Worm (Caenorhabditis elegans) whole organism, dauer: ENCODE data around the gene T19E7.6.

Experiments used
- unc-62 ChIP-seq: sonication (generic microtip); optimal IDR thresholded peaks from 2 replicates; lab custom pipeline; 2017; ENCODE audit warnings: missing biosample characterization, missing genetic modification reagents, missing genetic modification characterization

The T19E7.6 gene

ce11 chrIV:5669459-5669858 is at the start of gene T19E7.6:
TSS of gene T19E7.6 (minus strand) at chrIV:5669503.
- no peak for TF ChIP-seq unc-62

- TF ChIP-seq unc-62 = no peak
These were observed 46.2 kb upstream of the T19E7.6 start for ce11 chrIV:5715341-5716112.

ce11 chrIV:5708796-5709195 is 39.5 kb upstream of the T19E7.6 start, which contains the start of gene C55C3.1:
TSS of gene C55C3.1 (plus strand) at chrIV:5709096.
- no peak for TF ChIP-seq unc-62

DNA sequence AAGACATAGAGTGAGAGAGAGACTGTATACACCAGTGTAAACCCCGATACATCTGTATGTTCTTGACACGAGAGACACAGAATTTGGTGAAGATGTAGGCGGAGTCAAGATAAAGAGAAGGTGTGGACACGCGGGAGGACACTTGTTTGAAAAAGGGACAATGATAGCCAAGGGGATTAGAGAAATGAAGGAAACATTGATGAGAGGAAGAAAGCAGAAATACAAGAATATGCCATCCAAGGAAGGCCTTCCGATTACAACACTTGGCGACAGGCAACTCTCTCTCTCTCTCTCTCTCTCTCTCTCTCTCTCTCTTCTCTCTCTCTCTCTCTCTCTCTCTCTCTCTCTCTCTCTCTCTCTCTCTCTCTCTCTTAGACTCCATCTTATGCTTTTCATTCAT is 37.3 kb upstream of the T19E7.6 start:
- TF ChIP-seq unc-62 = no peak

- TF ChIP-seq unc-62 = no peak
These were observed 34.6 kb upstream of the T19E7.6 start for ce11 chrIV:5703917-5704316.

ce11 chrIV:5703443-5703842 is 34.1 kb upstream of the T19E7.6 start, which contains the start of the genes C55C3.73 and perm-5:
TSS of gene C55C3.73 (minus strand) at chrIV:5703451.
TSS of gene perm-5 (minus strand) at chrIV:5703468.
- no peak for TF ChIP-seq unc-62

DNA sequence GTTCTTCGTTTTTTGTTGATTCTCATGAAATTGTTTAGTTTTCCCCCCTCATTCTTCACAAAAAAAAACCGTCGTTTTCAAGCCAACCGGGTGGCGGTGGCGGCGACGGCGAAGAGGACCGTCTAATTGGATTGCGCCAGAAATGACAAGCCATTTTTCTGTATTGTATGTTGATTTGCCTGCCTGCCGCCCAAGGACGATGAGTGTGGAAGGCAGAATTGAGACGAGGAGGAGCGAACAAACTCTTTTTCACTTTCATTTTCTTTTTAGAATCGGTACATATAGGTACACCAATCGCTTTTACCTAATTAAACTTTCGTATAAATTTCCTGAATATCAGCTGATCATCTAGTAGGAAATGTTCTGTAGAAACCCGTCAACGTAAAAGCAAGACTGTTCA is 32.3 kb upstream of the T19E7.6 start:
- no peak for TF ChIP-seq unc-62

- no peak for TF ChIP-seq unc-62
These were observed 31.1 kb upstream of the T19E7.6 start for ce11 chrIV:5700372-5700771.

DNA sequence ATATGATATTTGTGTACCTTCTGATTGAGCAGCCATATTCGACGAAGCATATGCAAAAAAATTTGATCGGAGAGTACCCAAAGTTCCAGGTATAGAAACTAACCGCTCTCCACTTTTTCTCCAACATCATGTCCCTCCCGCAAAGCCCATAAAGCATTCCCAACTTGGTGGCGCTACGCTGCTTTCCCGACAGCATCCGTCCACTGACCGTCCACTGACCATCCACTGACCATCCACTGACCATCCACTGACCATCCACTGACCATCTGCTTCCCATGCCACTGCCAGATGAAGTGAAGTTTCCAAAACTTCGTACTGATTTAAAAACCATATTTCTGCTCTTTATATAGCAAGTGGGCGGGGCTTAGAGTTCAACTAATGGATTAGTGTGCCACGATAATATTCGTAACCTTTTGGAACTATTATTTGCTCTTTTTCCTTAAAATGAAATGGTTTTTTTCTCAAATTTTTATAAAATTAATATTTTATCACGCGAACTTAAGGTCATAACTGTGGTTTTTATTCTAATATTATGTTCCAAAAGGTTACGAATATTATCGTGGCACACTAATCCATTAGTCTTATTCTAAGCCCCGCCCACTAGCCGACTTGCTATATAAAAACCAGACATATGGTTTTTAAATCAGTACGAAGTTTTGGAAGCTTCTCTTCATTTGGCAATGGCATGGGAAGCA is 21.2 kb upstream of the T19E7.6 start, which contains the start of gene C55C3.8:
Gene C55C3.8, plus strand, starts transcription at position 645 of the 695 bp plus-strand sequence.
- TF ChIP-seq unc-62 = no peak

DNA sequence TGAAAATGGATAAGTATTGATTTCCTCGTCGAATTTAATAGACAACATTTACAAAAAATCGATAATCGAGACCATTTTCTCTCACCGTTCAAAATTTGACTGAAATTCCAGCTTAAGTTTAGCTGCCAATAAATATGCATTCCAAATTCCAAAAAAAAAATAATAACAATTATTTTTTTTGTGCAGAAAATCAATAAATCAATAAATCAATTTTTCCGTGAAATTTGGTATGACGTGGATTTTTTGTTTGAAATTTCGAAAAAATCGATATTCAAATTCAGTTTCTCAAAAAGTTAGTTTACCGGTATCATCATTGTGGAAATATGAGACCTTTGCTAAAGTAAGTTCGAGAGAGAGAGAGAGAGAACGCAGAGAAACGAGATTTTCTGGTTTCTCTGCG is 15.7 kb upstream of the T19E7.6 start, which contains the start of gene C55C3.3:
Gene C55C3.3, plus strand, starts transcription at position 274 of the 400 bp plus-strand sequence.
- no peak for TF ChIP-seq unc-62

DNA sequence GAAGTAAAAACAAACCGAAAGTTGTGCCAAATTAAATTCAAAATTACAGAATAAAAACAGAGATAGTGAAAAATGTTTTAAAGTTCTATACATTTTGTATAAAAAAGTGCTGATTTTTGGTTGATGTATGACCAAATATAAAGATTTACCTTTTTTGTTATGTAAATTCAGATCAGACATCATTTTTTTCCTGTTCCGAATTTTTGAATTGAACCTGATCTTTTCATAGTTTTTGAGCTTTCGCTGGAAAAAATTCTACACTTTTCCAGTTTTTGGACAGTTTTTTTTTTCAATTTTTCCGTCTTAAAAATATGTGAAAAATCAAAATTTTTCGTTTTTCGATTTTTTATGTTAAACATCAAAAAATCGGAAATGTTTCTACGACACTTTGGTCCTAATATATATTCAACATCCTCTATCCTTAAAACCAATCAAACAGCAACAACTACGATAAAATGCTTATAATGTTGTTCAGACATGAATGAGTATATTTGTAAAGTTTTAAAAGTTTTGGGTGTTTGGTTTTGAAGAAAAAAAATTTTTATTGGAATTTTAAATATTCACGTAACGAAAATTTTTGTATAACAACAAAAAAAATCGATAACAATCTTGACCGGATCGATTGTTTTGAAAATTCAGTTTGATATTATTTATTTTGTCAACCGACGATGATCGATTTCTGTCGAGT is 13.4 kb upstream of the T19E7.6 start, which contains the start of the genes C55C3.7 and C55C3.6:
Gene C55C3.7, minus strand, starts transcription at position 101 of the 688 bp plus-strand sequence.
Gene C55C3.6, plus strand, starts transcription at position 638 of the 688 bp plus-strand sequence.
- TF ChIP-seq unc-62 = no peak

DNA sequence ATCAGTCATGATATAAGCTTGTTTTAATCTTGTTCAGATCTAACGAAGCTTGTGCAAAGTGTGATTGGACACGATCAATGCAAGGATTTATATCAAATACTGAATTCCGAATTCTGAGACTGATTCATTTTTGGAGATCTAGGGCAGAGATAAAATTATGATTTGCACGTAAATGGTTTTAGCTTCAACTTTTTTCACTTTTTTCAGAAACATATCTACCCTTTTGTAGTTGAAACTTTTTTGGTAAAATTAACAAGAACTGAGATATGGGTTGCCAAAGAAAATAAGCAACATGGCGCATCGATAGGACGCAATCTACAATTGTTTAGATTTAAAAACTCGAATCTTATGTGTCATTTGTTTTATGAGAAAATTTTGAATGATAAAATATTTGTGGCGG is 8.7 kb upstream of the T19E7.6 start, which contains the start of gene C55C3.4:
Gene C55C3.4, minus strand, starts transcription at position 101 of the 400 bp plus-strand sequence.
- TF ChIP-seq unc-62 = no peak

ce11 chrIV:5674435-5674834 is 5.1 kb upstream of the T19E7.6 start, which contains the start of gene srd-5:
TSS of gene srd-5 (minus strand) at chrIV:5674535.
- TF ChIP-seq unc-62 = no peak

DNA sequence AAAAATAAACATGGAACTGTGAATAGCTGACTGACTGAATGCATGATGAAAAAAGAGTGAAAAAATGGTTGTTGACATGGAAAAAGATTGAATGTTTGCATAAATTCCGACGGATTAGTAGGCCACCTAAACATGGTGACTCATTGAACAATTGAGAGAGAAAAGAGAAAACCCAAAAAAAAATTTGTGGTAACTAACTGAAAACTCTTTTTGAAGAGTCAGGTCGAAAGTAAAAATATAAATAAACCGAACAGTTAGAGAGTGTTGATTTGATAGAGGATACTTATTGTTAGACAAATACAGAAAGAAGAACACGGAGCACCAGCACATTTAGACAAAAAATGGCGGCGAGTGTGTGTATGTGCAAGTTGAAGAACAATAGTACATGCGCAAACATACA is 2.0 kb upstream of the T19E7.6 start:
- no peak for TF ChIP-seq unc-62

DNA sequence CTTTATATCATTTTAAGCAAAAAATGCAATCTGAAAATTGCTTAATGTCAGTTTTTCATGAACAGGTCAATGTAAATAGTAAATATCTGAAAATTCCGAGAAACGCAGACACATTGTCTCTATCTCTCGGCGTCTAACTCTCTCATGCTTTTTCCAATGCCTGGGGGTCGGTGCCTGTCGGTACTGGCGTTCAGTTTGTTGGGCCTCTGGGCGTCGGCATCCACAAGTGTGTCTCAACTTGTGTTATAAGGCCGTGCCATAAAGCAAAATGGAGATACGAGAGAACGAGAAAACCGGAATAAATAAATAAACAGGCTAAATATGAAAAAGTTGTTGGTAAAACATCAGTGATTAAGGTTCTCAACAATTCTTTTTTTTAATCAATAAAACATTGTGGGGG is 2.1 kb downstream of the T19E7.6 start:
- no peak for TF ChIP-seq unc-62

DNA sequence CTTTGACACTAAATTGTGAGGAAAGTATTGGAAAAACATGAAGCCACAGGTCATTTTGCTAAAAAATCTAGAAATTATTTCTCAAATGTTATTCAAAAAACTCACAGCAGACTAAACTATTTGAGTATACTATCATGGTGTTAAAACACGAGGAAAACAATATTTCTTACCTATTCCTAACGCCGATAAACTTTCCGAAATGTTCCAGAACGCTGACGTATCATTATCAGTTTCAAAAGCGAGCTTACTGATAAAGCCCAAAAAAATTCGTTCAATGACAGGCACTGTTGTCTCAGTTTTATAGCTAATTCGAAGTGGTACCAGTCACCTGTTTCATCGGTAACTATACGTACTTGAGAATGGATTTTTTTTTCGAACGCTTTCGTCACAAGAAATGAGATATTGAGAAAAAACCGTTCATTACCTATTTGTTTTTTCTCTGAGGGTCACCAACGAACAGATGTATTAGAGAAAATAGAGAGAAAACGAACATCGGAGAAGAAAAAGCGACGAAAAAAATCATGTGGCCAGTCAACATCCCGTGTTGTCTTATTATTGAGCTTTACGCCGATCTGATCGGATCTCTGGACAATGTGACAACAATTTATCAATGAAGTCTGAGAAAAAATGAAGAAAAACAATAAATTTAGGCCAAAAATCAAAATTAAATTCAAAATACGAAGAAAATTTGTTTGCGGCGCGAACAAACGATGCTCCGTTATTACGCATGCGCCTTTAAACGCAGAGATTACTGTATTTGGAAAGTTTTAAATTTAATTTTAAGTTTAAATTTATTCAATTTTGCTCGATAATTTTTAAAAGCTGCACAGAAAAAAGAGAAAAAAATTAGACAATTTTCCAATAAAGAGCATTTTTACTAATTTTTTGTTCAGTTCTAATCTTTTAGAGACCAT is 2.9 kb downstream of the T19E7.6 start:
- TF ChIP-seq unc-62 = no peak
